Worm (Caenorhabditis elegans) whole organism, L4 larva: ENCODE measurements around the gene nstp-6.
A peak's percentile ranks its signal among the peaks of the same experiment; 100 is the strongest.

ENCODE experiments used
- F10B5.3 ChIP-seq: sonication (generic microtip); optimal IDR thresholded peaks from 2 replicates; lab custom pipeline; 2016; ENCODE audit warnings: mild to moderate bottlenecking, missing genetic modification characterization, missing compliant biosample characterization
- F26F4.8 ChIP-seq: fragments of 200-800 bp; sonication (Bioruptor generic); conservative IDR thresholded peaks from 2 replicates; pipeline ENCODE4 v1.3.6; 2022; ENCODE audit warnings: missing genetic modification characterization, missing compliant biosample characterization
- F49E8.2 ChIP-seq: sonication (generic microtip); optimal IDR thresholded peaks from 2 replicates; lab custom pipeline; 2016; ENCODE audit warnings: missing compliant biosample characterization, mild to moderate bottlenecking, missing genetic modification characterization, borderline replicate concordance
- T20F7.1 ChIP-seq: fragments of 200-800 bp; sonication (Bioruptor generic); optimal IDR thresholded peaks from 2 replicates; lab custom pipeline; 2018; ENCODE audit warnings: mild to moderate bottlenecking, missing genetic modification characterization, missing compliant biosample characterization
- Y105C5A.15 ChIP-seq: fragments of 200-800 bp; sonication (Bioruptor generic); IDR thresholded peaks from 2 replicates; pipeline ENCODE4 v1.3.6; 2022; ENCODE audit warnings: missing genetic modification characterization, missing compliant biosample characterization
- Y75B8A.6 ChIP-seq: fragments of 200-800 bp; sonication (Bioruptor generic); IDR thresholded peaks from 2 replicates; pipeline ENCODE4 v1.3.6; 2022; ENCODE audit warnings: missing genetic modification reagents, missing genetic modification characterization, missing compliant biosample characterization
- aha-1 ChIP-seq: fragments of 150-350 bp; peaks from one replicate; lab custom pipeline; 2014; ENCODE audit warnings: missing biosample characterization, missing genetic modification characterization
- ama-1 ChIP-seq: fragments of 150-350 bp; optimal IDR thresholded peaks from 2 replicates; lab custom pipeline; 2014; ENCODE audit warnings: inconsistent platforms, mixed read lengths
- arid-1 ChIP-seq: fragments of 200-800 bp; sonication (Bioruptor generic); conservative IDR thresholded peaks from 2 replicates; pipeline ENCODE4 v1.3.6; 2022; ENCODE audit warnings: missing genetic modification reagents, missing genetic modification characterization, missing compliant biosample characterization
- ceh-32 ChIP-seq: sonication (generic microtip); optimal IDR thresholded peaks from 2 replicates; lab custom pipeline; 2016; ENCODE audit warnings: mild to moderate bottlenecking, missing genetic modification characterization, missing compliant biosample characterization; ENCODE audit not compliant: poor library complexity
- ceh-44 ChIP-seq: fragments of 200-800 bp; sonication (Bioruptor generic); IDR thresholded peaks from 2 replicates; pipeline ENCODE4 v1.3.6; 2022; ENCODE audit warnings: missing genetic modification reagents, missing genetic modification characterization, missing compliant biosample characterization
- ctbp-1 ChIP-seq: fragments of 200-800 bp; sonication (Bioruptor generic); IDR thresholded peaks from 2 replicates; pipeline ENCODE4 v1.3.6; 2022; ENCODE audit warnings: missing genetic modification reagents, missing genetic modification characterization, missing compliant biosample characterization
- daf-16 ChIP-seq, 3 experiments: sonication (generic microtip); optimal IDR thresholded peaks; 2 replicates each; lab custom pipeline; 2016 to 2017; ENCODE audit warnings: missing genetic modification characterization in 3 of 3, missing genetic modification reagents in 3 of 3, mild to moderate bottlenecking in 2 of 3, missing compliant biosample characterization in 2 of 3, missing biosample characterization in 1 of 3, moderate library complexity in 1 of 3
- dmd-6 ChIP-seq: fragments of 200-800 bp; sonication (Bioruptor generic); IDR thresholded peaks from 2 replicates; pipeline ENCODE4 v1.3.6; 2022; ENCODE audit warnings: missing genetic modification reagents, missing genetic modification characterization, missing compliant biosample characterization
- dpl-1 ChIP-seq: fragments of 150-350 bp; optimal IDR thresholded peaks from 2 replicates; lab custom pipeline; 2014; ENCODE audit warnings: missing biosample characterization, missing genetic modification reagents, missing genetic modification characterization
- dve-1 ChIP-seq: sonication (generic microtip); optimal IDR thresholded peaks from 2 replicates; lab custom pipeline; 2017; ENCODE audit warnings: antibody characterized with exemption, mild to moderate bottlenecking, missing genetic modification characterization, missing compliant biosample characterization; ENCODE audit not compliant: insufficient read depth
- fkh-10 ChIP-seq: fragments of 150-350 bp; optimal IDR thresholded peaks from 2 replicates; lab custom pipeline; 2014; ENCODE audit warnings: missing biosample characterization, missing genetic modification reagents, missing genetic modification characterization
- gei-8 ChIP-seq: fragments of 200-800 bp; sonication (Bioruptor generic); optimal IDR thresholded peaks from 2 replicates; lab custom pipeline; 2018; ENCODE audit warnings: mild to moderate bottlenecking, missing genetic modification characterization, missing compliant biosample characterization
- hlh-11 ChIP-seq: fragments of 200-800 bp; sonication (Bioruptor generic); optimal IDR thresholded peaks from 2 replicates; lab custom pipeline; 2018; ENCODE audit warnings: mild to moderate bottlenecking, missing genetic modification characterization, missing compliant biosample characterization
- hlh-30 ChIP-seq: sonication (generic microtip); optimal IDR thresholded peaks from 2 replicates; lab custom pipeline; 2017; ENCODE audit warnings: antibody characterized with exemption, mild to moderate bottlenecking, missing genetic modification characterization, missing compliant biosample characterization; ENCODE audit not compliant: insufficient read depth
- hmg-1.1 ChIP-seq: fragments of 200-800 bp; sonication (Bioruptor generic); IDR thresholded peaks from 2 replicates; pipeline ENCODE4 v1.3.6; 2022; ENCODE audit warnings: missing genetic modification reagents, missing genetic modification characterization, missing compliant biosample characterization
- jun-1 ChIP-seq: fragments of 150-350 bp; optimal IDR thresholded peaks from 2 replicates; lab custom pipeline; 2014; ENCODE audit warnings: missing biosample characterization, missing genetic modification reagents, missing genetic modification characterization
- lim-7 ChIP-seq: fragments of 200-800 bp; sonication (Bioruptor generic); IDR thresholded peaks from 2 replicates; pipeline ENCODE4 v1.3.6; 2022; ENCODE audit warnings: missing genetic modification characterization, missing compliant biosample characterization
- lin-29 ChIP-seq: fragments of 200-800 bp; sonication (Bioruptor generic); IDR thresholded peaks from 2 replicates; pipeline ENCODE4 v1.3.6; 2022; ENCODE audit warnings: missing genetic modification reagents, missing genetic modification characterization, missing compliant biosample characterization
- lsy-2 ChIP-seq, 2 experiments: fragments of 150-350 bp in 1 of 2; sonication (generic microtip) in 1 of 2; optimal IDR thresholded peaks; 2 replicates each; lab custom pipeline; 2014 to 2017; ENCODE audit warnings: missing biosample characterization in 2 of 2, missing genetic modification characterization in 2 of 2
- madf-5 ChIP-seq, 2 experiments: fragments of 200-800 bp; sonication (Bioruptor generic); IDR thresholded peaks; 2 replicates each; pipeline ENCODE4 v1.3.6; 2022; ENCODE audit warnings: missing compliant biosample characterization in 2 of 2, missing genetic modification characterization in 2 of 2
- mdl-1 ChIP-seq, 2 experiments: fragments of 150-350 bp in 1 of 2; sonication (generic microtip) in 1 of 2; optimal IDR thresholded peaks; 2 replicates each; lab custom pipeline; 2014 to 2017; ENCODE audit warnings: missing biosample characterization in 2 of 2, missing genetic modification characterization in 2 of 2
- mep-1 ChIP-seq: fragments of 150-350 bp; sonication (generic microtip); optimal IDR thresholded peaks from 3 replicates; lab custom pipeline; 2014; ENCODE audit warnings: missing biosample characterization, missing genetic modification characterization
- mxl-2 ChIP-seq: fragments of 200-800 bp; sonication (Bioruptor generic); conservative IDR thresholded peaks from 2 replicates; pipeline ENCODE4 v1.3.6; 2022; ENCODE audit warnings: missing genetic modification reagents, missing genetic modification characterization, missing compliant biosample characterization
- mxl-3 ChIP-seq: fragments of 200-800 bp; sonication (Bioruptor generic); optimal IDR thresholded peaks from 2 replicates; lab custom pipeline; 2018; ENCODE audit warnings: mild to moderate bottlenecking, missing genetic modification characterization, missing compliant biosample characterization
- nhr-102 ChIP-seq: sonication (generic microtip); optimal IDR thresholded peaks from 2 replicates; lab custom pipeline; 2016; ENCODE audit warnings: mild to moderate bottlenecking, missing genetic modification characterization, moderate library complexity, missing compliant biosample characterization
- nhr-11 ChIP-seq: fragments of 150-350 bp; optimal IDR thresholded peaks from 2 replicates; lab custom pipeline; 2014; ENCODE audit warnings: missing biosample characterization, missing genetic modification characterization
- nhr-111 ChIP-seq: fragments of 200-800 bp; sonication (Bioruptor generic); optimal IDR thresholded peaks from 2 replicates; lab custom pipeline; 2018; ENCODE audit warnings: mild to moderate bottlenecking, missing genetic modification characterization, missing compliant biosample characterization
- nhr-25 ChIP-seq: sonication (generic microtip); optimal IDR thresholded peaks from 2 replicates; lab custom pipeline; 2017; ENCODE audit warnings: missing genetic modification characterization, mild to moderate bottlenecking, missing compliant biosample characterization, antibody characterized with exemption, moderate library complexity, borderline replicate concordance; ENCODE audit not compliant: insufficient read depth
- nhr-42 ChIP-seq: fragments of 200-800 bp; sonication (Bioruptor generic); IDR thresholded peaks from 2 replicates; pipeline ENCODE4 v1.3.6; 2022; ENCODE audit warnings: missing genetic modification characterization, missing compliant biosample characterization
- nhr-77 ChIP-seq: fragments of 150-350 bp; optimal IDR thresholded peaks from 2 replicates; lab custom pipeline; 2014; ENCODE audit warnings: missing biosample characterization, missing genetic modification characterization
- rbr-2 ChIP-seq: sonication (generic microtip); optimal IDR thresholded peaks from 2 replicates; lab custom pipeline; 2016; ENCODE audit warnings: missing genotype, missing genetic modification characterization, missing compliant biosample characterization
- set-16 ChIP-seq: fragments of 200-800 bp; sonication (Bioruptor generic); IDR thresholded peaks from 2 replicates; pipeline ENCODE4 v1.3.6; 2022; ENCODE audit warnings: missing genetic modification reagents, missing genetic modification characterization, missing compliant biosample characterization
- snpc-1.2 ChIP-seq: fragments of 200-800 bp; sonication (Bioruptor generic); IDR thresholded peaks from 2 replicates; pipeline ENCODE4 v1.3.6; 2022; ENCODE audit warnings: missing genetic modification reagents, missing genetic modification characterization, missing compliant biosample characterization
- spr-1 ChIP-seq: sonication (generic microtip); optimal IDR thresholded peaks from 2 replicates; lab custom pipeline; 2016; ENCODE audit warnings: mild to moderate bottlenecking, missing genetic modification characterization, missing compliant biosample characterization
- tra-1 ChIP-seq: fragments of 200-800 bp; sonication (Bioruptor generic); IDR thresholded peaks from 2 replicates; pipeline ENCODE4 v1.3.6; 2022; ENCODE audit warnings: missing genetic modification reagents, missing genetic modification characterization, missing compliant biosample characterization
- unc-62 ChIP-seq, 3 experiments: fragments of 150-350 bp in 1 of 3; sonication (generic microtip); optimal IDR thresholded peaks in 2 of 3; peaks in 1 of 3; 1 replicate in 1 of 3; 2 replicates in 2 of 3; lab custom pipeline; 2014 to 2017; ENCODE audit warnings: missing biosample characterization in 3 of 3, missing genetic modification characterization in 3 of 3, missing genetic modification reagents in 3 of 3, missing genotype in 1 of 3
- zfp-2 ChIP-seq: sonication (generic microtip); optimal IDR thresholded peaks from 2 replicates; lab custom pipeline; 2016; ENCODE audit warnings: mild to moderate bottlenecking, missing genetic modification characterization, missing compliant biosample characterization
- zip-2 ChIP-seq: fragments of 150-350 bp; optimal IDR thresholded peaks from 2 replicates; lab custom pipeline; 2014; ENCODE audit warnings: missing biosample characterization, missing genetic modification characterization
- ztf-11 ChIP-seq: fragments of 150-350 bp; optimal IDR thresholded peaks from 2 replicates; lab custom pipeline; 2014; ENCODE audit warnings: missing biosample characterization, missing genetic modification characterization

nstp-6 gene

DNA sequence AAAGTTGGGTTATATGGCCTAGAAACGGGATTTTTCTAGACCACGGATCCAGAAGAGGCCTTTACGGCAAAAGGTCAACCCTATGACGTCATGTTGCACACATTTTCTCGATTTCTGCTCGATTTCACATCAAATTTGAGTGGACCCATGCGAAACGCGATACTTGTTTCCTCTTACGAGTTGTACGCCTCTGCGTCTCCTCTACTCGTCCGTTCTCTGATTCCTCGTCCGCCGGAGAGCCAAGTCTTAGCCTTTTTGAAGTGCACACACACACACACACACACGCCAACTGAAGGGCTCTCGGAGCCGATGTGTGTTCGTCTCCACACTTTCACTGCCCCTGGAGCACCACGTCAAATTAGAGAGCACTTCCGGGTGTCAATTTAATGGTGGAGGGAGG, 26.4 kb downstream of the nstp-6 start:
- TF ChIP-seq aha-1 (peak; percentile 29), unc-62 (GFP tag; optimal IDR thresholded peaks at IDR 0.05 in 1 of 2; lab: Kevin White, UChicago) (peak in 1 of 2 experiments; percentile 53), unc-62 (tag; optimal IDR thresholded peaks at IDR 0.05; lab: Kevin White, UChicago) (no peak), lsy-2 (tag; optimal IDR thresholded peaks at IDR 0.05; lab: Kevin White, UChicago) (peak in 1 of 2 experiments; percentile 8), set-16 (GFP tag; lab: Robert Waterston, UW) (peak; percentile 16; the same call in 1 of the 2 replicates), fkh-10 (GFP tag; lab: Kevin White, UChicago) (peak; percentile 67), Y75B8A.6 (no peak), rbr-2 (tag; lab: Kevin White, UChicago) (peak; percentile 22), F10B5.3 (no peak), snpc-1.2 (GFP tag; lab: Robert Waterston, UW) (no peak), hmg-1.1 (GFP tag; lab: Robert Waterston, UW) (0 out of 2 replicates have a peak, but pooled peaks have one; percentile 8), spr-1 (tag; lab: Kevin White, UChicago) (no peak), ctbp-1 (GFP tag; lab: Robert Waterston, UW) (peak; percentile 40; the same call in 1 of the 2 replicates)

DNA sequence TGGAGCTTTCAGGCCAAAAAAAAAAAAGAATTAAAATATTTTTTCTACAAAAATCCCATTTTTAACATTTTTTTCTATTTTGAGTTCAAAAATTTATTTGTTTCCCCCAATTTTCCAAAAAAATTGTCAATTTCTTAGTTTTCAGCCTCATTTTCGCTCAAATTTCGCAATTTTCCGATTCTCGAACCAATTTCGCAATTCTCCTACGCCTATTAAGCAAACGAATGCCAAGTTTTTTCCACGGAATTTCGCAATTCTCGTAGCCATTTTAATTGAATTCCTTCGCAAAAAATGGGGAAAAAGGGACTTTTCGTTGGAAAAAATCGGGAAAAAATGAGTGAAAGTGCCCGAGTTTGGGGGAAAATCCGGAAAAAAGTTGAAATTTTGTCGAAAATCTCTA, 27.0 kb downstream of the nstp-6 start:
- no peak for TF ChIP-seq F49E8.2 (tag; lab: Kevin White, UChicago)
- TF ChIP-seq F10B5.3: no peak
- TF ChIP-seq F26F4.8 (GFP tag; lab: Robert Waterston, UW): no peak
- TF ChIP-seq ceh-44: no peak
- TF ChIP-seq nhr-11 (tag; lab: Kevin White, UChicago): peak; percentile 44
- TF ChIP-seq lsy-2 (tag; optimal IDR thresholded peaks at IDR 0.05; lab: Kevin White, UChicago): peak in 1 of 2 experiments; percentile 30
- TF ChIP-seq zfp-2 (tag; lab: Kevin White, UChicago): no peak
- no peak for TF ChIP-seq lim-7 (GFP tag; lab: Robert Waterston, UW)
- no peak for TF ChIP-seq set-16 (GFP tag; lab: Robert Waterston, UW)

DNA sequence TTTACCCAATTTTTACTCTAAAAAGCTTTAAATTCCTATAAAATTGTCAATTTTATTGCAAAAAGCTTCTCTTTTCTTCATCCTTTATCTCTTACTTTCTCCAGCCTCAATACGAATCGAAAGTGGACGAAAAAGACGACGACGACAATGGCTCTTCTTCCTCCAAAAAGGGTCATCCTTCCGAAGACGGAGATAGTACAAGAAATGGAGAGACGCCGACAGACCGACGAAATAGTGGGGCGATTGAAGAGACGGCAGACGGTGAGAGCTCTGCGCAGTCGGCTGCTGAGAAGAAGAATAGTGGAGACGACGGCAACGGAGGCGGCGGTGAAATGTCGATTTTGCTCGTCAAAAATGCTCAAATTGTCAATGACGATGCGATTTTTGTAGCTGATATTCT, 28.0 kb downstream of the nstp-6 start:
- TF ChIP-seq ztf-11 (tag; lab: Kevin White, UChicago) (no peak), zip-2 (tag; lab: Kevin White, UChicago) (no peak), nhr-102 (tag; lab: Kevin White, UChicago) (no peak), F26F4.8 (GFP tag; lab: Robert Waterston, UW) (no peak), mep-1 (no peak), mxl-3 (GFP tag; lab: Kevin White, UChicago) (no peak), gei-8 (GFP tag; lab: Kevin White, UChicago) (no peak), hlh-11 (tag; lab: Kevin White, UChicago) (peak; percentile 26), Y105C5A.15 (GFP tag; lab: Robert Waterston, UW) (no peak), spr-1 (tag; lab: Kevin White, UChicago) (no peak), T20F7.1 (GFP tag; lab: Kevin White, UChicago) (no peak), dmd-6 (no peak), ama-1 (lab: Kevin White, UChicago) (no peak), snpc-1.2 (GFP tag; lab: Robert Waterston, UW) (no peak), nhr-42 (GFP tag; lab: Robert Waterston, UW) (no peak), ceh-32 (tag; lab: Kevin White, UChicago) (no peak), aha-1 (peak; percentile 63), nhr-25 (tag; lab: Kevin White, UChicago) (no peak), tra-1 (GFP tag; lab: Robert Waterston, UW) (no peak), set-16 (GFP tag; lab: Robert Waterston, UW) (0 out of 2 replicates have a peak, but pooled peaks have one; percentile 40), nhr-111 (GFP tag; lab: Kevin White, UChicago) (no peak), madf-5 (GFP tag; IDR thresholded peaks at IDR 0.05; lab: Robert Waterston, UW) (no peak), fkh-10 (GFP tag; lab: Kevin White, UChicago) (peak; percentile 33), arid-1 (GFP tag; lab: Robert Waterston, UW) (no peak), dpl-1 (peak; percentile 17), daf-16 (GFP tag; optimal IDR thresholded peaks at IDR 0.05; lab: Kevin White, UChicago) (no peak), daf-16 (tag; optimal IDR thresholded peaks at IDR 0.05; lab: Kevin White, UChicago) (no peak), jun-1 (tag; lab: Kevin White, UChicago) (no peak), mdl-1 (tag; optimal IDR thresholded peaks at IDR 0.05; lab: Kevin White, UChicago) (no peak), mxl-2 (GFP tag; lab: Robert Waterston, UW) (no peak), nhr-11 (tag; lab: Kevin White, UChicago) (no peak), hlh-30 (tag; lab: Kevin White, UChicago) (peak; percentile 11), lin-29 (GFP tag; lab: Robert Waterston, UW) (no peak), dve-1 (tag; lab: Kevin White, UChicago) (no peak), nhr-77 (tag; lab: Kevin White, UChicago) (no peak)
